Worm (Caenorhabditis elegans) whole organism, young adult: ENCODE data around the gene F43D2.7.
A peak's percentile ranks its signal among the peaks of the same experiment; 100 is the strongest.

ENCODE experiments used
- B0261.1 ChIP-seq: sonication (generic microtip); optimal IDR thresholded peaks from 2 replicates; lab custom pipeline; 2016; ENCODE audit warnings: mild to moderate bottlenecking, missing genetic modification characterization, moderate library complexity, missing compliant biosample characterization
- C17E4.6 ChIP-seq: fragments of 200-800 bp; sonication (Bioruptor generic); IDR thresholded peaks from 2 replicates; pipeline ENCODE4 v1.3.6; 2022; ENCODE audit warnings: missing genetic modification reagents, missing genetic modification characterization, missing compliant biosample characterization
- F33H1.4 ChIP-seq: fragments of 200-800 bp; sonication (Bioruptor generic); IDR thresholded peaks from 2 replicates; pipeline ENCODE4 v1.3.6; 2022; ENCODE audit warnings: missing genetic modification reagents, missing genetic modification characterization, missing compliant biosample characterization
- F37B4.10 ChIP-seq: fragments of 200-800 bp; sonication (Bioruptor generic); IDR thresholded peaks from 2 replicates; pipeline ENCODE4 v1.3.6; 2022; ENCODE audit warnings: missing genetic modification characterization, missing compliant biosample characterization
- F49E8.2 ChIP-seq: sonication (generic microtip); optimal IDR thresholded peaks from 3 replicates; lab custom pipeline; 2017; ENCODE audit warnings: missing genetic modification characterization, mild to moderate bottlenecking, missing compliant biosample characterization, antibody characterized with exemption, moderate library complexity; ENCODE audit not compliant: insufficient read depth
- F52B5.7 ChIP-seq: sonication (generic microtip); optimal IDR thresholded peaks from 2 replicates; lab custom pipeline; 2016; ENCODE audit warnings: mild to moderate bottlenecking, missing genetic modification characterization, missing compliant biosample characterization
- F55B11.4 ChIP-seq: sonication (generic microtip); optimal IDR thresholded peaks from 2 replicates; lab custom pipeline; 2016; ENCODE audit warnings: missing compliant biosample characterization, missing genetic modification characterization, borderline replicate concordance; ENCODE audit not compliant: insufficient read depth
- T07F8.4 ChIP-seq: sonication (generic microtip); optimal IDR thresholded peaks from 2 replicates; lab custom pipeline; 2016; ENCODE audit warnings: mild to moderate bottlenecking, missing genetic modification characterization, moderate library complexity, missing compliant biosample characterization
- Y53G8AR.9 ChIP-seq: fragments of 200-800 bp; sonication (Bioruptor generic); conservative IDR thresholded peaks from 2 replicates; pipeline ENCODE4 v1.3.6; 2022; ENCODE audit warnings: missing genetic modification reagents, missing genetic modification characterization, missing compliant biosample characterization
- Y56A3A.18 ChIP-seq: fragments of 200-800 bp; sonication (Bioruptor generic); IDR thresholded peaks from 2 replicates; pipeline ENCODE4 v1.3.6; 2022; ENCODE audit warnings: missing genetic modification reagents, missing genetic modification characterization, missing compliant biosample characterization
- Y67H2A.10 ChIP-seq: fragments of 200-800 bp; sonication (Bioruptor generic); conservative IDR thresholded peaks from 2 replicates; pipeline ENCODE4 v1.3.6; 2022; ENCODE audit warnings: missing genetic modification reagents, missing genetic modification characterization, missing compliant biosample characterization
- Y79H2A.3 ChIP-seq: fragments of 200-800 bp; sonication (Bioruptor generic); conservative IDR thresholded peaks from 2 replicates; pipeline ENCODE4 v1.3.6; 2022; ENCODE audit warnings: missing genetic modification reagents, missing genetic modification characterization, missing compliant biosample characterization
- ZK185.1 ChIP-seq: sonication (generic microtip); optimal IDR thresholded peaks from 2 replicates; lab custom pipeline; 2016; ENCODE audit warnings: mild to moderate bottlenecking, missing genetic modification characterization, missing compliant biosample characterization; ENCODE audit not compliant: poor library complexity, severe bottlenecking
- akir-1 ChIP-seq: fragments of 200-800 bp; sonication (Bioruptor generic); optimal IDR thresholded peaks from 2 replicates; lab custom pipeline; 2018; ENCODE audit warnings: mild to moderate bottlenecking, missing genetic modification characterization, moderate library complexity, missing compliant biosample characterization
- aptf-2 ChIP-seq: fragments of 200-800 bp; sonication (Bioruptor generic); conservative IDR thresholded peaks from 2 replicates; pipeline ENCODE4 v1.3.6; 2022; ENCODE audit warnings: missing genetic modification reagents, missing genetic modification characterization, missing compliant biosample characterization
- athp-1 ChIP-seq: sonication (generic microtip); optimal IDR thresholded peaks from 2 replicates; lab custom pipeline; 2017; ENCODE audit warnings: mild to moderate bottlenecking, missing genetic modification characterization, missing compliant biosample characterization
- attf-6 ChIP-seq: fragments of 200-800 bp; sonication (Bioruptor generic); IDR thresholded peaks from 2 replicates; pipeline ENCODE4 v1.3.6; 2022; ENCODE audit warnings: missing genetic modification reagents, missing genetic modification characterization, missing compliant biosample characterization
- bed-2 ChIP-seq: fragments of 200-800 bp; sonication (Bioruptor generic); IDR thresholded peaks from 2 replicates; pipeline ENCODE4 v1.3.6; 2022; ENCODE audit warnings: missing genetic modification reagents, missing genetic modification characterization, missing compliant biosample characterization
- cebp-1 ChIP-seq, 2 experiments: fragments of 200-800 bp in 1 of 2; sonication (Bioruptor generic) in 1 of 2; sonication (generic microtip) in 1 of 2; IDR thresholded peaks in 1 of 2; optimal IDR thresholded peaks in 1 of 2; 2 replicates each; pipeline versions ENCODE4 v1.3.6 to Lab custom; 2017 to 2022; ENCODE audit warnings: missing compliant biosample characterization in 2 of 2, missing genetic modification characterization in 2 of 2, mild to moderate bottlenecking in 1 of 2, missing genetic modification reagents in 1 of 2, moderate library complexity in 1 of 2
- ceh-27 ChIP-seq: fragments of 200-800 bp; sonication (Bioruptor generic); optimal IDR thresholded peaks from 2 replicates; lab custom pipeline; 2018; ENCODE audit warnings: mild to moderate bottlenecking, missing genetic modification characterization, moderate library complexity, missing compliant biosample characterization
- ceh-40 ChIP-seq: fragments of 200-800 bp; sonication (Bioruptor generic); IDR thresholded peaks from 2 replicates; pipeline ENCODE4 v1.3.6; 2022; ENCODE audit warnings: missing genetic modification characterization, missing compliant biosample characterization
- ceh-91 ChIP-seq: fragments of 200-800 bp; sonication (Bioruptor generic); IDR thresholded peaks from 2 replicates; pipeline ENCODE4 v1.3.6; 2022; ENCODE audit warnings: missing genetic modification reagents, missing genetic modification characterization, missing compliant biosample characterization
- chd-7 ChIP-seq: sonication (generic microtip); optimal IDR thresholded peaks from 2 replicates; lab custom pipeline; 2016; ENCODE audit warnings: mild to moderate bottlenecking, missing genetic modification characterization, moderate library complexity, missing compliant biosample characterization
- die-1 ChIP-seq: sonication (generic microtip); optimal IDR thresholded peaks from 2 replicates; lab custom pipeline; 2016; ENCODE audit warnings: missing genotype, mild to moderate bottlenecking, missing genetic modification characterization, missing compliant biosample characterization
- dox-1 ChIP-seq: fragments of 200-800 bp; sonication (Bioruptor generic); IDR thresholded peaks from 2 replicates; pipeline ENCODE4 v1.3.6; 2022; ENCODE audit warnings: missing genetic modification reagents, missing genetic modification characterization, missing compliant biosample characterization
- egl-44 ChIP-seq: fragments of 200-800 bp; sonication (Bioruptor generic); IDR thresholded peaks from 2 replicates; pipeline ENCODE4 v1.3.6; 2022; ENCODE audit warnings: missing genetic modification reagents, missing genetic modification characterization, missing compliant biosample characterization
- ekl-4 ChIP-seq: fragments of 200-800 bp; sonication (Bioruptor generic); IDR thresholded peaks from 2 replicates; pipeline ENCODE4 v1.3.6; 2022; ENCODE audit warnings: missing genetic modification reagents, missing genetic modification characterization, missing compliant biosample characterization
- ets-4 ChIP-seq: fragments of 200-800 bp; sonication (Bioruptor generic); optimal IDR thresholded peaks from 2 replicates; lab custom pipeline; 2018; ENCODE audit warnings: mild to moderate bottlenecking, missing genetic modification characterization, missing compliant biosample characterization
- hlh-26 ChIP-seq: fragments of 200-800 bp; sonication (Bioruptor generic); conservative IDR thresholded peaks from 2 replicates; pipeline ENCODE4 v1.3.6; 2022; ENCODE audit warnings: missing genetic modification reagents, missing genetic modification characterization, missing compliant biosample characterization
- hsf-1 ChIP-seq: fragments of 200-800 bp; sonication (Bioruptor generic); IDR thresholded peaks from 2 replicates; pipeline ENCODE4 v1.3.6; 2022; ENCODE audit warnings: missing genetic modification reagents, missing genetic modification characterization, missing compliant biosample characterization
- lin-26 ChIP-seq: fragments of 200-800 bp; sonication (Bioruptor generic); IDR thresholded peaks from 2 replicates; pipeline ENCODE4 v1.3.6; 2022; ENCODE audit warnings: missing genetic modification reagents, missing genetic modification characterization, missing compliant biosample characterization
- lin-35 ChIP-seq, 3 experiments: fragments of 150-350 bp in 2 of 3; sonication (generic microtip) in 1 of 3; optimal IDR thresholded peaks; 2 replicates each; lab custom pipeline; 2014 to 2018; ENCODE audit warnings: missing biosample characterization in 3 of 3, missing genetic modification characterization in 3 of 3, missing genetic modification reagents in 3 of 3
- lsy-27 ChIP-seq: sonication (generic microtip); optimal IDR thresholded peaks from 2 replicates; lab custom pipeline; 2017; ENCODE audit warnings: missing genetic modification characterization, mild to moderate bottlenecking, missing compliant biosample characterization, antibody characterized with exemption, missing genotype, borderline replicate concordance; ENCODE audit not compliant: insufficient read depth
- madf-6 ChIP-seq: fragments of 200-800 bp; sonication (Bioruptor generic); IDR thresholded peaks from 2 replicates; pipeline ENCODE4 v1.3.6; 2022; ENCODE audit warnings: missing genetic modification reagents, missing genetic modification characterization, missing compliant biosample characterization
- nfya-2 ChIP-seq: fragments of 200-800 bp; sonication (Bioruptor generic); IDR thresholded peaks from 2 replicates; pipeline ENCODE4 v1.3.6; 2022; ENCODE audit warnings: missing genetic modification reagents, missing genetic modification characterization, missing compliant biosample characterization
- nhr-179 ChIP-seq: sonication (generic microtip); optimal IDR thresholded peaks from 2 replicates; lab custom pipeline; 2016; ENCODE audit warnings: mild to moderate bottlenecking, missing genetic modification characterization, missing compliant biosample characterization
- nhr-80 ChIP-seq: sonication (generic microtip); optimal IDR thresholded peaks from 2 replicates; lab custom pipeline; 2016; ENCODE audit warnings: missing genetic modification characterization, missing compliant biosample characterization
- pha-4 ChIP-seq: fragments of 150-350 bp; sonication (generic microtip); optimal IDR thresholded peaks from 2 replicates; lab custom pipeline; 2014; ENCODE audit warnings: missing biosample characterization, missing genetic modification reagents, missing genetic modification characterization
- rcor-1 ChIP-seq: fragments of 200-800 bp; sonication (Bioruptor generic); IDR thresholded peaks from 2 replicates; pipeline ENCODE4 v1.3.6; 2022; ENCODE audit warnings: missing genetic modification reagents, missing genetic modification characterization, missing compliant biosample characterization
- sdz-38 ChIP-seq: sonication (generic microtip); optimal IDR thresholded peaks from 2 replicates; lab custom pipeline; 2016; ENCODE audit warnings: missing genotype, missing genetic modification characterization, missing compliant biosample characterization
- somi-1 ChIP-seq: fragments of 200-800 bp; sonication (Bioruptor generic); optimal IDR thresholded peaks from 2 replicates; lab custom pipeline; 2018; ENCODE audit warnings: mild to moderate bottlenecking, missing genetic modification characterization, missing compliant biosample characterization
- tbx-9 ChIP-seq: sonication (generic microtip); optimal IDR thresholded peaks from 2 replicates; lab custom pipeline; 2016; ENCODE audit warnings: borderline replicate concordance, missing genetic modification characterization, inconsistent platforms, missing compliant biosample characterization
- tlf-1 ChIP-seq: fragments of 200-800 bp; sonication (Bioruptor generic); optimal IDR thresholded peaks from 2 replicates; lab custom pipeline; 2018; ENCODE audit warnings: mild to moderate bottlenecking, missing genetic modification characterization, missing compliant biosample characterization
- zfh-2 ChIP-seq: fragments of 200-800 bp; sonication (Bioruptor generic); conservative IDR thresholded peaks from 2 replicates; pipeline ENCODE4 v1.3.6; 2022; ENCODE audit warnings: missing genetic modification reagents, missing genetic modification characterization, missing compliant biosample characterization
- ztf-18 ChIP-seq: sonication (generic microtip); optimal IDR thresholded peaks from 2 replicates; lab custom pipeline; 2016; ENCODE audit warnings: missing genotype, mild to moderate bottlenecking, missing genetic modification characterization, missing compliant biosample characterization
- ztf-6 ChIP-seq: fragments of 200-800 bp; sonication (Bioruptor generic); IDR thresholded peaks from 2 replicates; pipeline ENCODE4 v1.3.6; 2022; ENCODE audit warnings: missing genetic modification reagents, missing genetic modification characterization, missing compliant biosample characterization

F43D2.7 gene

DNA sequence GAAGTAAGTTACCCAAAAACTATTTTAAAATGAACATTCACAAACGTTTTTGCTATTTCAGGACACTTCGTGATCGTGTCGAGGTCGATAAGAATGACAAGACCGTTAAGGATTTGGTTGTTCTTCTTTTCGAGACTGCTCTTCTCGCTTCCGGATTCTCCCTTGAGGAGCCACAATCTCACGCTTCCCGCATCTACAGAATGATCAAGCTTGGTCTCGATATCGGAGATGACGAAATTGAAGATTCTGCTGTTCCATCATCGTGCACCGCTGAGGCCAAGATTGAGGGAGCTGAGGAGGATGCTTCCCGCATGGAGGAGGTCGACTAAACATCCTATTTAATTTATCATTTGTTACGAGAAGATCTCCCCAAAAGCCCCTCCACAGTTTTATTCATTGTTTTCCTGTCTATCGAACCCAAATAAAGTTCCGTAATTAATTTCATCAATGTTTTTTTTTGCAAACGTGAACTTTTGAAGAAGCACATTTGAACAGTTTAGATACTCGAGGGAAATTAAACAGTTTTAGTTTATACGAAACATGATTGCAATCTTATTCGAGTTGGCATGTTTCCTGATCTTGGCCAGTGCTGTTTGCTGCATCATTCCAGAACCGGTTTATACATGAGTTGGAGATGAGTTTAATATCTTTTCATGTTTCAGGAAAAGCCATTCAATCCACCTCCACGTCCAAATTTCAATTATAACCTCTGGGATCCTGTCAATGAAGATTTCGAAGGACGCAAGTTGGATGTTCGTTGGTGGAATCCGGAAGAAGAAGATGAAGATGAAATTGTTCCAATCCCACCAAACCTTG, 48.3 kb upstream of the F43D2.7 start, which contains the start of gene C47E8.11 (continued):
- TF ChIP-seq T07F8.4 (tag; lab: Kevin White, UChicago) (peak; percentile 7), ceh-40 (no peak), chd-7 (tag; lab: Kevin White, UChicago) (no peak), C17E4.6 (GFP tag; lab: Robert Waterston, UW) (no peak), F33H1.4 (peak; percentile 36; the same call in 1 of the 2 replicates), dox-1 (GFP tag; lab: Robert Waterston, UW) (peak; percentile 76), B0261.1 (peak; percentile 6), nhr-80 (tag; lab: Kevin White, UChicago) (peak; percentile 32), aptf-2 (GFP tag; lab: Robert Waterston, UW) (no peak), athp-1 (tag; lab: Kevin White, UChicago) (peak; percentile 41), Y56A3A.18 (GFP tag; lab: Robert Waterston, UW) (peak; percentile 92), F52B5.7 (tag; lab: Kevin White, UChicago) (peak; percentile 48), die-1 (peak; percentile 40), rcor-1 (peak; percentile 30), ztf-6 (no peak), cebp-1 (GFP tag; IDR thresholded peaks at IDR 0.05; lab: Robert Waterston, UW) (no peak), cebp-1 (tag; optimal IDR thresholded peaks at IDR 0.05; lab: Kevin White, UChicago) (peak; percentile 69), zfh-2 (GFP tag; lab: Robert Waterston, UW) (peak; percentile 51), lin-26 (GFP tag; lab: Robert Waterston, UW) (no peak; the same call in 1 of the 2 replicates), egl-44 (GFP tag; lab: Robert Waterston, UW) (no peak), ZK185.1 (tag; lab: Kevin White, UChicago) (peak; percentile 64), somi-1 (GFP tag; lab: Kevin White, UChicago) (peak; percentile 26), Y79H2A.3 (no peak), tbx-9 (no peak), bed-2 (GFP tag; lab: Robert Waterston, UW) (no peak), akir-1 (GFP tag; lab: Kevin White, UChicago) (no peak), F55B11.4 (tag; lab: Kevin White, UChicago) (no peak), ekl-4 (peak; percentile 77; the same call in 1 of the 2 replicates), hsf-1 (GFP tag; lab: Robert Waterston, UW) (peak; percentile 85), Y53G8AR.9 (GFP tag; lab: Robert Waterston, UW) (peak; percentile 68), sdz-38 (tag; lab: Kevin White, UChicago) (no peak), ets-4 (GFP tag; lab: Kevin White, UChicago) (peak; percentile 46), F37B4.10 (GFP tag; lab: Robert Waterston, UW) (no peak), ceh-91 (no peak), lsy-27 (tag; lab: Kevin White, UChicago) (no peak), nfya-2 (GFP tag; lab: Robert Waterston, UW) (peak; percentile 84; the same call in 1 of the 2 replicates), ztf-18 (tag; lab: Kevin White, UChicago) (peak; percentile 43), tlf-1 (peak; percentile 78), lin-35 (GFP tag; optimal IDR thresholded peaks at IDR 0.05; lab: Kevin White, UChicago) (peak in 1 of 3 experiments; percentile 62), attf-6 (GFP tag; lab: Robert Waterston, UW) (no peak; the same call in 1 of the 2 replicates), hlh-26 (no peak), ceh-27 (no peak), Y67H2A.10 (GFP tag; lab: Robert Waterston, UW) (no peak), nhr-179 (tag; lab: Kevin White, UChicago) (no peak), madf-6 (peak; percentile 84), F49E8.2 (peak; percentile 94), pha-4 (tag; lab: Kevin White, UChicago) (no peak)
